Fruit fly (Drosophila melanogaster): ENCODE measurements around the gene Fer3HCH.

dm6 chrX:13128750-13129152, 20.8 kb upstream of the Fer3HCH start, which contains the start of the genes CG32638, CG15717 and MFS10:
- no peak for TF ChIP-seq CG8478 (optimal IDR thresholded peaks at IDR 0.05)
- peak in 1 of 2 experiments; percentile 12 for TF ChIP-seq CTCF (optimal IDR thresholded peaks at IDR 0.05)
